Worm (Caenorhabditis elegans) whole organism, L4 larva: ENCODE measurements around the gene nca-2.

Source experiments
- ama-1 ChIP-seq: fragments of 150-350 bp; optimal IDR thresholded peaks from 2 replicates; lab custom pipeline; 2014; ENCODE audit warnings: inconsistent platforms, mixed read lengths
- ceh-28 ChIP-seq: fragments of 150-350 bp; optimal IDR thresholded peaks from 2 replicates; lab custom pipeline; 2014; ENCODE audit warnings: missing biosample characterization, missing genetic modification reagents, missing genetic modification characterization
- daf-12 ChIP-seq: fragments of 150-350 bp; optimal IDR thresholded peaks from 2 replicates; lab custom pipeline; 2014; ENCODE audit warnings: missing biosample characterization, missing genetic modification reagents, missing genetic modification characterization
- egl-27 ChIP-seq: sonication (generic microtip); optimal IDR thresholded peaks from 3 replicates; lab custom pipeline; 2017; ENCODE audit warnings: missing biosample characterization, missing genetic modification reagents, missing genetic modification characterization
- fkh-10 ChIP-seq: fragments of 150-350 bp; optimal IDR thresholded peaks from 2 replicates; lab custom pipeline; 2014; ENCODE audit warnings: missing biosample characterization, missing genetic modification reagents, missing genetic modification characterization
- jun-1 ChIP-seq: fragments of 150-350 bp; optimal IDR thresholded peaks from 2 replicates; lab custom pipeline; 2014; ENCODE audit warnings: missing biosample characterization, missing genetic modification reagents, missing genetic modification characterization
- lin-13 ChIP-seq: fragments of 150-350 bp; optimal IDR thresholded peaks from 2 replicates; lab custom pipeline; 2014; ENCODE audit warnings: missing biosample characterization, missing genetic modification reagents, missing genetic modification characterization
- nhr-28 ChIP-seq: fragments of 150-350 bp; optimal IDR thresholded peaks from 2 replicates; lab custom pipeline; 2014; ENCODE audit warnings: missing biosample characterization, missing genetic modification characterization
- zfp-3 ChIP-seq: fragments of 200-800 bp; sonication (Bioruptor generic); conservative IDR thresholded peaks from 2 replicates; pipeline ENCODE4 v1.3.6; 2022; ENCODE audit warnings: missing genetic modification reagents, missing genetic modification characterization, missing compliant biosample characterization

ce11 chrIII:4998111-4998859 lies 32.9 kb downstream of the nca-2 start, which contains the start of gene tmem-131:
- peak; percentile 26 for TF ChIP-seq ceh-28 (tag; lab: Kevin White, UChicago)
- TF ChIP-seq lin-13 (GFP tag; lab: Kevin White, UChicago): no peak
- TF ChIP-seq zfp-3 (GFP tag; lab: Robert Waterston, UW): no peak
- no peak for TF ChIP-seq ama-1
- no peak for TF ChIP-seq daf-12 (tag; lab: Kevin White, UChicago)
- TF ChIP-seq nhr-28 (tag; lab: Kevin White, UChicago): peak; percentile 53
- TF ChIP-seq egl-27 (tag; lab: Kevin White, UChicago): no peak
- no peak for TF ChIP-seq jun-1 (tag; lab: Kevin White, UChicago)
- no peak for TF ChIP-seq fkh-10 (GFP tag; lab: Kevin White, UChicago)
